Worm (Caenorhabditis elegans) whole organism, L2 larva: Measurements from ENCODE around the gene C16A11.2.

Experiments used
- F13H6.1 ChIP-seq: sonication (generic microtip); optimal IDR thresholded peaks from 2 replicates; lab custom pipeline; 2016; ENCODE audit warnings: missing genetic modification characterization, missing compliant biosample characterization
- R02D3.7 ChIP-seq: fragments of 150-350 bp; optimal IDR thresholded peaks from 2 replicates; lab custom pipeline; 2014; ENCODE audit warnings: missing biosample characterization, missing genetic modification characterization
- Y55F3AM.14 ChIP-seq: fragments of 200-800 bp; sonication (Bioruptor generic); optimal IDR thresholded peaks from 2 replicates; lab custom pipeline; 2018; ENCODE audit warnings: mild to moderate bottlenecking, missing genetic modification characterization, missing compliant biosample characterization
- ZK546.5 ChIP-seq: sonication (generic microtip); optimal IDR thresholded peaks from 2 replicates; lab custom pipeline; 2017; ENCODE audit warnings: missing biosample characterization, missing genetic modification characterization
- alr-1 ChIP-seq: fragments of 150-350 bp; optimal IDR thresholded peaks from 2 replicates; lab custom pipeline; 2014; ENCODE audit warnings: missing biosample characterization, missing genetic modification characterization
- aly-2 ChIP-seq: fragments of 150-350 bp; optimal IDR thresholded peaks from 2 replicates; lab custom pipeline; 2014; ENCODE audit warnings: missing biosample characterization, missing genetic modification characterization
- ama-1 ChIP-seq: fragments of 150-350 bp; optimal IDR thresholded peaks from 2 replicates; lab custom pipeline; 2018; ENCODE audit warnings: inconsistent platforms
- blmp-1 ChIP-seq: sonication (generic microtip); optimal IDR thresholded peaks from 2 replicates; lab custom pipeline; 2017; ENCODE audit warnings: missing genetic modification characterization, mild to moderate bottlenecking, missing compliant biosample characterization, antibody characterized with exemption, moderate library complexity; ENCODE audit not compliant: insufficient read depth
- ceh-16 ChIP-seq: fragments of 150-350 bp; optimal IDR thresholded peaks from 2 replicates; lab custom pipeline; 2014; ENCODE audit warnings: missing biosample characterization, missing genetic modification characterization
- ceh-82 ChIP-seq: fragments of 150-350 bp; optimal IDR thresholded peaks from 2 replicates; lab custom pipeline; 2014; ENCODE audit warnings: missing biosample characterization, missing genetic modification characterization
- crh-2 ChIP-seq: sonication (generic microtip); optimal IDR thresholded peaks from 2 replicates; lab custom pipeline; 2017; ENCODE audit warnings: missing biosample characterization, missing genetic modification characterization
- dmd-4 ChIP-seq: sonication (generic microtip); optimal IDR thresholded peaks from 2 replicates; lab custom pipeline; 2017; ENCODE audit warnings: missing biosample characterization, missing genetic modification characterization
- egl-27 ChIP-seq: sonication (generic microtip); optimal IDR thresholded peaks from 3 replicates; lab custom pipeline; 2017; ENCODE audit warnings: missing biosample characterization, missing genetic modification reagents, missing genetic modification characterization
- elt-1 ChIP-seq: fragments of 150-350 bp; optimal IDR thresholded peaks from 2 replicates; lab custom pipeline; 2014; ENCODE audit warnings: missing biosample characterization, missing genetic modification characterization
- elt-3 ChIP-seq: sonication (generic microtip); optimal IDR thresholded peaks from 2 replicates; lab custom pipeline; 2017; ENCODE audit warnings: missing biosample characterization, missing genetic modification characterization
- fos-1 ChIP-seq: fragments of 150-350 bp; optimal IDR thresholded peaks from 2 replicates; lab custom pipeline; 2014; ENCODE audit warnings: missing biosample characterization, missing genetic modification characterization
- gmeb-1 ChIP-seq: fragments of 150-350 bp; optimal IDR thresholded peaks from 2 replicates; lab custom pipeline; 2014; ENCODE audit warnings: missing biosample characterization, missing genetic modification characterization
- lin-11 ChIP-seq: fragments of 150-350 bp; sonication (generic microtip); optimal IDR thresholded peaks from 2 replicates; lab custom pipeline; 2014; ENCODE audit warnings: missing biosample characterization, missing genetic modification characterization, inconsistent platforms, mixed read lengths
- lin-13 ChIP-seq: fragments of 150-350 bp; optimal IDR thresholded peaks from 2 replicates; lab custom pipeline; 2014; ENCODE audit warnings: missing biosample characterization, missing genetic modification reagents, missing genetic modification characterization
- lin-39 ChIP-seq: fragments of 150-350 bp; optimal IDR thresholded peaks from 2 replicates; lab custom pipeline; 2014; ENCODE audit warnings: missing biosample characterization, missing genetic modification reagents, missing genetic modification characterization
- mbf-1 ChIP-seq: sonication (generic microtip); optimal IDR thresholded peaks from 2 replicates; lab custom pipeline; 2017; ENCODE audit warnings: missing biosample characterization, missing genetic modification characterization
- mdl-1 ChIP-seq, 2 experiments: fragments of 150-350 bp in 1 of 2; sonication (generic microtip) in 1 of 2; optimal IDR thresholded peaks; 2 replicates each; lab custom pipeline; 2017; ENCODE audit warnings: missing biosample characterization in 2 of 2, missing genetic modification characterization in 2 of 2
- nhr-10 ChIP-seq: sonication (generic microtip); optimal IDR thresholded peaks from 2 replicates; lab custom pipeline; 2017; ENCODE audit warnings: missing biosample characterization, missing genetic modification characterization
- nhr-11 ChIP-seq: fragments of 150-350 bp; optimal IDR thresholded peaks from 2 replicates; lab custom pipeline; 2014; ENCODE audit warnings: missing biosample characterization, missing genetic modification characterization
- nhr-129 ChIP-seq: fragments of 150-350 bp; optimal IDR thresholded peaks from 2 replicates; lab custom pipeline; 2014; ENCODE audit warnings: missing biosample characterization, missing genetic modification characterization
- nhr-21 ChIP-seq: fragments of 150-350 bp; optimal IDR thresholded peaks from 2 replicates; lab custom pipeline; 2014; ENCODE audit warnings: missing biosample characterization, missing genetic modification characterization
- nhr-23 ChIP-seq: fragments of 150-350 bp; optimal IDR thresholded peaks from 2 replicates; lab custom pipeline; 2014; ENCODE audit warnings: missing biosample characterization, missing genetic modification reagents, missing genetic modification characterization
- nhr-237 ChIP-seq: fragments of 150-350 bp; optimal IDR thresholded peaks from 2 replicates; lab custom pipeline; 2014; ENCODE audit warnings: missing biosample characterization, missing genetic modification characterization
- nhr-25 ChIP-seq: fragments of 150-350 bp; sonication (generic microtip); optimal IDR thresholded peaks from 3 replicates; lab custom pipeline; 2014; ENCODE audit warnings: missing biosample characterization, missing genetic modification characterization
- nhr-6 ChIP-seq: fragments of 150-350 bp; optimal IDR thresholded peaks from 2 replicates; lab custom pipeline; 2014; ENCODE audit warnings: missing biosample characterization, missing genetic modification characterization
- nhr-77 ChIP-seq: fragments of 150-350 bp; optimal IDR thresholded peaks from 2 replicates; lab custom pipeline; 2014; ENCODE audit warnings: missing biosample characterization, missing genetic modification characterization
- peb-1 ChIP-seq: fragments of 150-350 bp; optimal IDR thresholded peaks from 2 replicates; lab custom pipeline; 2014; ENCODE audit warnings: missing biosample characterization, missing genetic modification characterization
- sem-4 ChIP-seq: fragments of 150-350 bp; optimal IDR thresholded peaks from 2 replicates; lab custom pipeline; 2014; ENCODE audit warnings: missing biosample characterization, missing genetic modification reagents, missing genetic modification characterization
- skn-1 ChIP-seq: sonication (generic microtip); optimal IDR thresholded peaks from 2 replicates; lab custom pipeline; 2017; ENCODE audit warnings: missing biosample characterization, missing genetic modification characterization
- sma-3 ChIP-seq: sonication (generic microtip); optimal IDR thresholded peaks from 2 replicates; lab custom pipeline; 2016; ENCODE audit warnings: missing genetic modification reagents, missing genetic modification characterization, missing compliant biosample characterization
- sma-9 ChIP-seq, 2 experiments: fragments of 150-350 bp in 1 of 2; sonication (generic microtip) in 1 of 2; optimal IDR thresholded peaks; 2 replicates each; lab custom pipeline; 2014 to 2016; ENCODE audit warnings: missing genetic modification characterization in 2 of 2, mild to moderate bottlenecking in 1 of 2, missing biosample characterization in 1 of 2, missing compliant biosample characterization in 1 of 2, missing genetic modification reagents in 1 of 2, moderate library complexity in 1 of 2
- snpc-4 ChIP-seq: fragments of 150-350 bp; optimal IDR thresholded peaks from 2 replicates; lab custom pipeline; 2014; ENCODE audit warnings: missing biosample characterization, missing genetic modification characterization
- unc-39 ChIP-seq: fragments of 150-350 bp; optimal IDR thresholded peaks from 2 replicates; lab custom pipeline; 2014; ENCODE audit warnings: missing biosample characterization, missing genetic modification characterization
- unc-55 ChIP-seq: fragments of 150-350 bp; sonication (generic microtip); optimal IDR thresholded peaks from 3 replicates; lab custom pipeline; 2014; ENCODE audit warnings: missing biosample characterization, missing genetic modification reagents, missing genetic modification characterization
- unc-62 ChIP-seq: fragments of 150-350 bp; optimal IDR thresholded peaks from 2 replicates; lab custom pipeline; 2014; ENCODE audit warnings: missing biosample characterization, missing genetic modification reagents, missing genetic modification characterization
- zag-1 ChIP-seq: fragments of 150-350 bp; optimal IDR thresholded peaks from 2 replicates; lab custom pipeline; 2014; ENCODE audit warnings: missing biosample characterization, missing genetic modification characterization
- ztf-1 ChIP-seq: fragments of 200-800 bp; sonication (Bioruptor generic); conservative IDR thresholded peaks from 2 replicates; pipeline ENCODE4 v1.3.6; 2022; ENCODE audit warnings: missing genetic modification characterization, missing compliant biosample characterization
- ztf-11 ChIP-seq: sonication (generic microtip); optimal IDR thresholded peaks from 2 replicates; lab custom pipeline; 2017; ENCODE audit warnings: missing biosample characterization, missing genetic modification characterization
- ztf-4 ChIP-seq: fragments of 150-350 bp; optimal IDR thresholded peaks from 2 replicates; lab custom pipeline; 2014; ENCODE audit warnings: missing biosample characterization, missing genetic modification characterization

Gene C16A11.2

DNA sequence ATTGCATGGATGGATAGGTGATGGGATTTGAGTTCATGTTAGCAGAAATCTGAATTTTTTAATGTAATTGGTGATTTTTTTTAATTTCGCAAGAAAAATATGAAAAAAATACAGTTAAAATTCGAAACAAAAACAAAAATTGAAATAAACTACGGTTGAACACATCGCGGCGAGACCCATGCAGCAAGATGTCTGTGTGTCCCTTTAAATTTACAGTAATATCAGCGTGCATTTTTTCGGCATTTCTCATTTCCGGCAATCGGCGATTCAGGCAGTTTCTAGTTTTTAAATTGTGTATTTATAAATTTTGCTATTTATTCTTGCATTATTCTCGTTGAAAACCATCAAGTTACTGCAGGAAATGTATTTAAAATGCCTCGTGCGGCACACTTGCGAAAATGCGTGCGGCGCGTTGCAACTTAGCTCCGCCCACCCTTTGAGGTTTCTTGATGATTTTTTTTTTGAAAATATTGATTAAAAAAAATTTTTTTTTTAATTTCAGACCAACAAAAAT, at the start of gene C16A11.2, which contains the start of gene fbxc-44:
Gene C16A11.2 (plus strand): TSS at position 503 of the 514 bp plus-strand sequence.
Gene fbxc-44 (minus strand): TSS at position 51 of the 514 bp plus-strand sequence.
- no peak for TF ChIP-seq nhr-23
- TF ChIP-seq ceh-82 = no peak
- TF ChIP-seq aly-2 (tag; lab: Kevin White, UChicago) = no peak
- TF ChIP-seq nhr-21 (tag; lab: Kevin White, UChicago) = no peak
- TF ChIP-seq sma-9 (GFP tag; optimal IDR thresholded peaks at IDR 0.05; lab: Kevin White, UChicago) = no peak
- no peak for TF ChIP-seq sma-9 (tag; optimal IDR thresholded peaks at IDR 0.05; lab: Kevin White, UChicago)
- peak; percentile 45 for TF ChIP-seq unc-55
- TF ChIP-seq mbf-1 (tag; lab: Kevin White, UChicago) = no peak
- TF ChIP-seq unc-62 (GFP tag; lab: Kevin White, UChicago) = no peak
- no peak for TF ChIP-seq blmp-1
- no peak for TF ChIP-seq lin-13 (GFP tag; lab: Kevin White, UChicago)
- no peak for TF ChIP-seq alr-1 (tag; lab: Kevin White, UChicago)
- no peak for TF ChIP-seq unc-39
- no peak for TF ChIP-seq nhr-25 (tag; lab: Kevin White, UChicago)
- TF ChIP-seq ztf-1 (GFP tag; lab: Robert Waterston, UW) = no peak
- no peak for TF ChIP-seq peb-1
- TF ChIP-seq lin-11 (tag; lab: Kevin White, UChicago) = peak; percentile 18
- no peak for TF ChIP-seq ama-1 (lab: Kevin White, UChicago)
- TF ChIP-seq ZK546.5 (tag; lab: Kevin White, UChicago) = no peak
- TF ChIP-seq skn-1 (tag; lab: Kevin White, UChicago) = no peak
- no peak for TF ChIP-seq elt-3 (tag; lab: Kevin White, UChicago)
- no peak for TF ChIP-seq nhr-237
- no peak for TF ChIP-seq nhr-6 (tag; lab: Kevin White, UChicago)
- TF ChIP-seq nhr-11 = no peak
- TF ChIP-seq sma-3 (GFP tag; lab: Kevin White, UChicago) = no peak
- TF ChIP-seq snpc-4 = no peak
- no peak for TF ChIP-seq zag-1
- no peak for TF ChIP-seq crh-2 (tag; lab: Kevin White, UChicago)
- TF ChIP-seq Y55F3AM.14 = no peak
- no peak for TF ChIP-seq nhr-10
- no peak for TF ChIP-seq nhr-77 (tag; lab: Kevin White, UChicago)
- TF ChIP-seq mdl-1 (tag; optimal IDR thresholded peaks at IDR 0.05; lab: Kevin White, UChicago) = no peak
- TF ChIP-seq ceh-16 (tag; lab: Kevin White, UChicago) = no peak
- peak; percentile 5 for TF ChIP-seq nhr-129 (tag; lab: Kevin White, UChicago)
- TF ChIP-seq F13H6.1 (tag; lab: Kevin White, UChicago) = peak; percentile 22
- peak; percentile 51 for TF ChIP-seq gmeb-1 (tag; lab: Kevin White, UChicago)
- TF ChIP-seq lin-39 (tag; lab: Kevin White, UChicago) = no peak
- no peak for TF ChIP-seq ztf-4
- no peak for TF ChIP-seq egl-27 (tag; lab: Kevin White, UChicago)
- no peak for TF ChIP-seq sem-4 (tag; lab: Kevin White, UChicago)
- no peak for TF ChIP-seq elt-1 (tag; lab: Kevin White, UChicago)

DNA sequence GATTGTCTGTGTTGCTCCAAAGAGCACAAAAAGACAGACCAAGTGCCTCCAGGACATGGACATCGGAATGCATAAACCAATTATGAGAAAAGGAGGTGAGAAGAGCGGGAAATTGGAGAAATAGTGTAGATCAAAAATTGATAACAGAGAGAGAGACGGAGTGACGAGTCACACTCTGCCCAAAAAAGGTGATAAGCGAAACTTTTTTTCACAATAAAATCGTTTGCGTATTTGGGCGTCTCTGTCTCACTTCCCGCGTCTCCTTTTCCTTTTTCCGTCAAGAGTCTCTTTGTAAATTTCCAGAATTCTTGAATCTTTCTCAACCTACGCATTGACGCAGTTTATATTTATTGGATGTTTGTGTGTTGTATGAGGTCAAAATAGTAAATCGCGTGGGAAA, 43.9 kb upstream of the C16A11.2 start, which contains the start of gene mth-2:
Gene mth-2 (minus strand): TSS at position 188 of the 400 bp plus-strand sequence.
- TF ChIP-seq nhr-21 (tag; lab: Kevin White, UChicago) = no peak
- TF ChIP-seq ama-1 (lab: Kevin White, UChicago) = no peak
- TF ChIP-seq unc-55 = no peak
- no peak for TF ChIP-seq ztf-11 (tag; lab: Kevin White, UChicago)
- TF ChIP-seq fos-1 (tag; lab: Kevin White, UChicago) = peak; percentile 88
- no peak for TF ChIP-seq ztf-4
- TF ChIP-seq R02D3.7 = no peak
- TF ChIP-seq lin-11 (tag; lab: Kevin White, UChicago) = no peak
- TF ChIP-seq dmd-4 (tag; lab: Kevin White, UChicago) = no peak
- peak; percentile 77 for TF ChIP-seq sma-9 (GFP tag; optimal IDR thresholded peaks at IDR 0.05; lab: Kevin White, UChicago)
- TF ChIP-seq sma-9 (tag; optimal IDR thresholded peaks at IDR 0.05; lab: Kevin White, UChicago) = no peak
- peak; percentile 24 for TF ChIP-seq gmeb-1 (tag; lab: Kevin White, UChicago)
- no peak for TF ChIP-seq lin-39 (tag; lab: Kevin White, UChicago)
- TF ChIP-seq ceh-82 = no peak
- peak; percentile 12 for TF ChIP-seq crh-2 (tag; lab: Kevin White, UChicago)
- no peak for TF ChIP-seq unc-62 (GFP tag; lab: Kevin White, UChicago)
- TF ChIP-seq F13H6.1 (tag; lab: Kevin White, UChicago) = peak; percentile 33
